Worm (Caenorhabditis elegans) whole organism, early embryonic: ENCODE data around the gene Y51H7C.10.
"Not testable (repeated sequence)": the region's sequence is repeated elsewhere in the genome, so short reads cannot be mapped to it uniquely, and the experiment has no call there.

ENCODE experiments used
- B0310.2 ChIP-seq: sonication (generic microtip); optimal IDR thresholded peaks from 2 replicates; lab custom pipeline; 2016; ENCODE audit warnings: mild to moderate bottlenecking, missing genetic modification characterization, missing compliant biosample characterization
- F13C5.2 ChIP-seq: sonication (generic microtip); optimal IDR thresholded peaks from 2 replicates; lab custom pipeline; 2017; ENCODE audit warnings: mild to moderate bottlenecking, missing genetic modification characterization, inconsistent platforms, missing compliant biosample characterization
- aly-1 ChIP-seq: sonication (generic microtip); optimal IDR thresholded peaks from 2 replicates; lab custom pipeline; 2016; ENCODE audit warnings: missing genetic modification characterization, missing compliant biosample characterization
- ama-1 ChIP-seq: fragments of 150-350 bp; optimal IDR thresholded peaks from 2 replicates; lab custom pipeline; 2014
- ceh-13 ChIP-seq: fragments of 200-800 bp; sonication (Bioruptor generic); optimal IDR thresholded peaks from 2 replicates; lab custom pipeline; 2018; ENCODE audit warnings: mild to moderate bottlenecking, missing genetic modification characterization, missing compliant biosample characterization
- ceh-36 ChIP-seq: sonication (generic microtip); optimal IDR thresholded peaks from 2 replicates; lab custom pipeline; 2016; ENCODE audit warnings: missing genetic modification characterization, inconsistent platforms, missing compliant biosample characterization
- ets-7 ChIP-seq: sonication (generic microtip); optimal IDR thresholded peaks from 2 replicates; lab custom pipeline; 2016; ENCODE audit warnings: missing genotype, missing genetic modification characterization, missing compliant biosample characterization
- flt-1 ChIP-seq: fragments of 200-800 bp; sonication (Bioruptor generic); IDR thresholded peaks from 2 replicates; pipeline ENCODE4 v1.3.6; 2022; ENCODE audit warnings: missing genetic modification characterization, missing compliant biosample characterization
- hmbx-1 ChIP-seq: sonication (generic microtip); optimal IDR thresholded peaks from 2 replicates; lab custom pipeline; 2016; ENCODE audit warnings: mild to moderate bottlenecking, missing genetic modification characterization, missing compliant biosample characterization
- hmg-4 ChIP-seq: fragments of 200-800 bp; sonication (Bioruptor generic); optimal IDR thresholded peaks from 2 replicates; lab custom pipeline; 2018; ENCODE audit warnings: mild to moderate bottlenecking, missing genetic modification characterization, missing compliant biosample characterization
- hnd-1 ChIP-seq: sonication (generic microtip); optimal IDR thresholded peaks from 2 replicates; lab custom pipeline; 2016; ENCODE audit warnings: missing genetic modification characterization, missing compliant biosample characterization
- pes-1 ChIP-seq: fragments of 200-800 bp; sonication (Bioruptor generic); IDR thresholded peaks from 2 replicates; pipeline ENCODE4 v1.3.6; 2022; ENCODE audit warnings: missing genetic modification reagents, missing genetic modification characterization, missing compliant biosample characterization
- scrt-1 ChIP-seq: fragments of 200-800 bp; sonication (Bioruptor generic); IDR thresholded peaks from 2 replicates; pipeline ENCODE4 v1.3.6; 2022; ENCODE audit warnings: missing genetic modification characterization, missing compliant biosample characterization
- sea-1 ChIP-seq: fragments of 200-800 bp; sonication (Bioruptor generic); conservative IDR thresholded peaks from 2 replicates; pipeline ENCODE4 v1.3.6; 2022; ENCODE audit warnings: missing genetic modification characterization, missing compliant biosample characterization
- tbx-11 ChIP-seq: fragments of 200-800 bp; sonication (Bioruptor generic); IDR thresholded peaks from 2 replicates; pipeline ENCODE4 v1.3.6; 2022; ENCODE audit warnings: missing genetic modification characterization, missing compliant biosample characterization
- tbx-37 ChIP-seq: fragments of 200-800 bp; sonication (Bioruptor generic); conservative IDR thresholded peaks from 2 replicates; pipeline ENCODE4 v1.3.6; 2022; ENCODE audit warnings: missing genetic modification reagents, missing genetic modification characterization, missing compliant biosample characterization
- tra-4 ChIP-seq: sonication (generic microtip); optimal IDR thresholded peaks from 2 replicates; lab custom pipeline; 2017; ENCODE audit warnings: missing genetic modification characterization, missing compliant biosample characterization

Gene Y51H7C.10

DNA sequence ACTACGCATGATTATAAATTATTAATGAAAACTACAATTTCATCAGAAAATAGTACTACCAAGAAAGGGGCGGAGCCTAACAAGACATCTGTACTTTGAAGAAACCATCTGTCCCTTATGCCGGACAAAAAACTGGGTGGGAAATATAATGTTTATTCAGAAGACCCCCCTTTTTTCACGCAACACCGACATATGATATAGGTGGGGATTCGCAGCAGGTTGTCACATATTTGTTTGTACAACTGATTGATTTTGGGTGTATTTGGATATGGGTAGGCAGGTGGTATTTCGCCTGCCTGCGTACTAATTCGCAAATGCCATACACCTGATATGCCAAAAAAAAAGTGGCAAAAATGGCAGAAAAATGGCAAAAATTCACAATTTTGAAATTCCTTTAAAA, at the start of gene Y51H7C.10:
Y51H7C.10 (minus strand) TSS at position 101 of the 400 bp plus-strand sequence.
- TF ChIP-seq tra-4 (no peak), hnd-1 (no peak), F13C5.2 (tag; lab: Kevin White, UChicago) (no peak), B0310.2 (tag; lab: Kevin White, UChicago) (no peak), ceh-36 (tag; lab: Kevin White, UChicago) (no peak), ets-7 (tag; lab: Kevin White, UChicago) (no peak)

DNA sequence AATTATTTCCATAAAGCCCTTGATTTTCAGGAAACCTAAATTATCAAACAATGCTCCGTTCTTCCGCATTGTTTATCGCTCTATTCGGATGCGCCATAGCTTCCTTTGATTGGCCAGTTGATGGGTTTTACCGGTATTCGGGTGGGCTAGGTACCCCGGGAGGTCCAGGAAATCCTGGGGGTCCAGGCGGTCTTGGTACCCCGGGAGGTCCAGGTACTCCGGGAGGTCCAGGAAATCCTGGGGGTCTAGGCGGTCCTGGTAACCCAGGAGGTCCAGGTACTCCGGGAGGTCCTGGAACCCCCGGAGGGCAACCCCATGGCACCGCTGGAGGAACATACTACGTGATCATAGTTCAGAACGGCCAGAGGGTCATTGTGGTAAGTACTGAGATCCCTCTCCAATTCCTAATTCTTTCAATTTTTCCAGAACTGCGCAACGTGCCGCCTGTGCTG, 47.0 kb upstream of the Y51H7C.10 start, which contains the start of gene H17B01.2:
H17B01.2 (plus strand) TSS at position 51 of the 452 bp plus-strand sequence.
- TF ChIP-seq pes-1 (no peak), ama-1 (lab: Kevin White, UChicago) (no peak), hmg-4 (no peak), hmbx-1 (no peak), tbx-37 (GFP tag; lab: Robert Waterston, UW) (no peak), sea-1 (no peak), tra-4 (no peak), tbx-11 (no peak), scrt-1 (GFP tag; lab: Robert Waterston, UW) (no peak), flt-1 (GFP tag; lab: Robert Waterston, UW) (no peak), B0310.2 (tag; lab: Kevin White, UChicago) (no peak), aly-1 (tag; lab: Kevin White, UChicago) (no peak), ceh-36 (tag; lab: Kevin White, UChicago) (no peak), ceh-13 (GFP tag; lab: Kevin White, UChicago) (no peak), F13C5.2 (tag; lab: Kevin White, UChicago) (no peak), ets-7 (tag; lab: Kevin White, UChicago) (no peak)

DNA sequence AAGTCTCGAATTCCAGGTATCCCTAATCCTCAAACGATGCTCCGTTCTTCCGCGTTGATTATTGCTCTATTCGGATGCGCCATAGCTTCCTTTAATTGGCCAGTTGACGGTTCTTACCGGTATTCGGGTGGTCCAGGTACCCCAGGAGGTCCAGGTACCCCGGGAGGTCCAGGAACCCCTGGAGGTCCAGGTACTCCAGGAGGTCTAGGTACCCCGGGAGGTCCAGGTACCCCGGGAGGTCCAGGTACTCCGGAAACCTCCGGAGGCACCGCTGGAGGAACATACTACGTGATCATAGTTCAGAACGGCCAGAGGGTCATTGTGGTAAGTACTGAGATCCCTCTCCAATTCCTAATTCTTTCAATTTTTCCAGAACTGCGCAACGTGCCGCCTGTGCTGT, 44.2 kb upstream of the Y51H7C.10 start, which contains the start of gene Y51H7C.1:
Y51H7C.1 (plus strand) TSS at position 17 of the 400 bp plus-strand sequence.
- not testable (repeated sequence) for TF ChIP-seq ceh-36 (tag; lab: Kevin White, UChicago); pes-1; ama-1 (lab: Kevin White, UChicago)

DNA sequence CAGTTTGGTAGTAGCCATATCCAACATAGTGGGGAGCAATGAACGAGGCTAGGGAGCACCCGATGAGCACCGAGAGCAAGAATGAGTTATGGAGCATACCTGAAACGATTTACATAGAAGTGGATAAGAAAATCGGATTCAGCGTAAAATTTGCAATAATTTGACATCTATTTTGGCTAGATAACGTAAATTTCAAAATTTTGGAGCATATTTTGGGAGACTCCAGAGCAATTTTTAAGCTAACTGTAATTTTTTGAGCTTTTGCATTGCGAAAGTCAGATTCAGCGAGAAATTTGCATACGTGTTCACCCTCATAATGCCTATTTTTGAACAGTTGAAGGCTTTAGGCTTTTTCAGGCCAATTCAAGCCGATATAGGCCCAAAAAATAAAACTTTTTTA, 42.9 kb upstream of the Y51H7C.10 start, which contains the start of gene Y51H7C.13:
Y51H7C.13 (minus strand) TSS at position 101 of the 400 bp plus-strand sequence.
- TF ChIP-seq ceh-13 (GFP tag; lab: Kevin White, UChicago) (no peak), ceh-36 (tag; lab: Kevin White, UChicago) (no peak), tbx-11 (no peak), hmg-4 (no peak), hnd-1 (no peak), sea-1 (no peak), ama-1 (lab: Kevin White, UChicago) (no peak)

DNA sequence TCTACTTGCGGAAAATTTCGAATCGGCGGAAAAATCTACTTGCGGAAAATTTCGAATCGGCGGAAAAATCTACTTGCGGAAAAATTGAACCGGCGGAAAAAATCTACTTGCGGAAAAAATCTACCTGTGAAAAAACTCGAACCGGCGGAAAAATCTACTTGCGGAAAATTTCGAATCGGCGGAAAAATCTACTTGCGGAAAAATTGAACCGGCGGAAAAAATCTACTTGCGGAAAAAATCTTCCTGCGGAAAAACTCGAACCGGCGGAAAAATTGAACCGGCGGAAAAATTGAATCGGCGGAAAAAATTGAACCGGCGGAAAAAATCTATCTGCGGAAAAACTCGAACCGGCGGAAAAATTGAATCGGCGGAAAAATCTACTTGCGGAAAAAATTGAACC, 34.2 kb upstream of the Y51H7C.10 start:
- TF ChIP-seq tbx-11: peak; percentile 60; the same call in 1 of the 2 replicates
- TF ChIP-seq pes-1: peak; percentile 75

DNA sequence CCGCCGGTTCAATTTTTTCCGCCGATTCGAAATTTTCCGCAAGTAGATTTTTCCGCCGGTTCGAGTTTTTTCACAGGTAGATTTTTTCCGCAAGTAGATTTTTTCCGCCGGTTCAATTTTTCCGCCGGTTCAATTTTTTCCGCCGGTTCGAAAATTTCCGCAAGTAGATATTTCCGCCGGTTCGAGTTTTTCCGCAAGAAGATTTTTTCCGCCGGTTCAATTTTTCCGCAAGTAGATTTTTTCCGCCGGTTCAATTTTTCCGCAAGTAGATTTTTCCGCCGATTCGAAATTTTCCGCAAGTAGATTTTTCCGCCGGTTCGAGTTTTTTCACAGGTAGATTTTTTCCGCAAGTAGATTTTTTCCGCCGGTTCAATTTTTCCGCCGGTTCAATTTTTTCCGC, 30.1 kb upstream of the Y51H7C.10 start:
- peak; percentile 41; the same call in 1 of the 2 replicates for TF ChIP-seq pes-1
- peak; percentile 53; the same call in 1 of the 2 replicates for TF ChIP-seq scrt-1 (GFP tag; lab: Robert Waterston, UW)

DNA sequence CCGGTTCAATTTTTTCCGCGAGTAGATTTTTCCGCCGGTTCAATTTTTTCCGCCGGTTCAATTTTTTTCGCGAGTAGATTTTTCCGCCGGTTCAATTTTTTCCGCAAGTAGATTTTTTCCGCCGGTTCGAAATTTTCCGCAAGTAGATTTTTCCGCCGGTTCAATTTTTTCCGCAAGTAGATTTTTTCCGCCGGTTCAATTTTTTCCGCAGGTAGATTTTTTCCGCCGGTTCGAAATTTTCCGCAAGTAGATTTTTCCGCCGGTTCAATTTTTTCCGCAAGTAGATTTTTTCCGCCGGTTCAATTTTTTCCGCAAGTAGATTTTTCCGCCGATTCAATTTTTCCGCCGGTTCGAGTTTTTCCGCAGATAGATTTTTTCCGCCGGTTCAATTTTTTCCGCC, 29.6 kb upstream of the Y51H7C.10 start:
- peak; percentile 35; the same call in 1 of the 2 replicates for TF ChIP-seq scrt-1 (GFP tag; lab: Robert Waterston, UW)
- TF ChIP-seq pes-1: peak; percentile 46
- TF ChIP-seq sea-1: peak; percentile 53; the same call in 1 of the 2 replicates

DNA sequence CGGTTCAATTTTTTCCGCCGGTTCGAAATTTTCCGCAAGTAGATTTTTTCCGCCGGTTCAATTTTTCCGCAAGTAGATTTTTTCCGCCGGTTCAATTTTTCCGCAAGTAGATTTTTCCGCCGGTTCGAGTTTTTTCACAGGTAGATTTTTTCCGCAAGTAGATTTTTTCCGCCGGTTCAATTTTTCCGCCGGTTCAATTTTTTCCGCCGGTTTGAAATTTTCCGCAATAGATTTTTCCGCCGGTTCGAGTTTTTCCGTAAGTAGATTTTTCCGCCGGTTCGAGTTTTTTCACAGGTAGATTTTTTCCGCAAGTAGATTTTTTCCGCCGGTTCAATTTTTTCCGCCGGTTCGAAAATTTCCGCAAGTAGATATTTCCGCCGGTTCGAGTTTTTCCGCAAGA, 28.4 kb upstream of the Y51H7C.10 start:
- peak; percentile 58 for TF ChIP-seq tbx-37 (GFP tag; lab: Robert Waterston, UW)
- peak; percentile 50; the same call in 1 of the 2 replicates for TF ChIP-seq pes-1
- TF ChIP-seq scrt-1 (GFP tag; lab: Robert Waterston, UW): peak; percentile 61; the same call in 1 of the 2 replicates

DNA sequence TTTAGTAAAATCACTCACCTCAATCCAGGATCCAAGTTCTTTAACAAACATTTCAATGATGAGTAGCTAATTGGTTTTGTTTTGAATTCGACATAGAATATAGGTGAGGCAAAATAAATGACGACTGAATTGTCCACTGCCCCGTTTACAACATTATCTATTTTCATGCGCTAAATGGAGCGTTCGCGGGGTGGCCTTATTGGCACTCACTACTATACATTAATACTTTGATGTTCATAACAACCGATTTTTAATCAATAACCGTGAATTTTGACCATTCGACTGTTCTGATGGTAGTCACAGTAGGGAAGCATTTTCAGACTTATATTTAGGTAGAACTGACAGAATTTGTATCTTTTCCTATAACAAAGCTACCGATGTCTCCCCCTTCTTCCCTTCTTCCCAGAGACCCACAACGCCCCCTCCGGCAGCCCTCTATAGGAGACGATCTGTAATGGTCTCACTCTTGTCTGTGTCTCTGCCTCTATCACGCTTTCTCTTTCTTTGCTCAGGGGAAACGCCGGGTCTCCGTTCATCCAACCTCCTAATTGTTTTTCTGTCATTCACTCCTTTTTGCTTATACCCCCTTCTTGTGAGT, 23.2 kb upstream of the Y51H7C.10 start, which contains the start of gene Y51H7C.12:
Y51H7C.12 (minus strand) TSS at position 51 of the 598 bp plus-strand sequence.
- not testable (repeated sequence) for TF ChIP-seq ceh-36 (tag; lab: Kevin White, UChicago); ama-1 (lab: Kevin White, UChicago); B0310.2 (tag; lab: Kevin White, UChicago)

DNA sequence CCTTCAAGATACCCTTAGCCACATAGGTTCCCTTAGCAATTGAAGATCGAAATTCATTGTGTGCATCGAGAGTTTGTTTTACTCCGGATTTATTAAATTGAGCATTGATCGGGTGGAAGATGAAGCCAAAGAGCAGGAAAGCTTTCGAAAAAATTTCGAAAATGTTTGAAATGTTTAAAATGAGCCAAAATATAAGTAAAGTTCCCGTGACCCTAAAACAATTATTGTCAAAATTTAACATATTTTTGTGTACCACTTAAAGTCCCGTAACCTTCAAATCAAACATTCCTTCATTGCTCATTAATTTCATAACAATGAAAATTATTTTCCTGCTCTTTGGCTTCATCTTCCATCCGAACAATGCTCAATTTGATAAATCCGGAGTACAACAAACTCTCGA, 21.4 kb upstream of the Y51H7C.10 start, which contains the start of gene scl-17:
scl-17 (plus strand) TSS at position 301 of the 400 bp plus-strand sequence.
- TF ChIP-seq ceh-36 (tag; lab: Kevin White, UChicago) (no peak), pes-1 (no peak), tbx-37 (GFP tag; lab: Robert Waterston, UW) (no peak)
